Fruit fly (Drosophila melanogaster) whole organism, embryonic: ENCODE results near the gene Tg.
A peak's percentile ranks its signal among the peaks of the same experiment; 100 is the strongest.

Experiments
- BEAF-32 ChIP-seq: fragments of 200-800 bp; sonication (Bioruptor generic); optimal IDR thresholded peaks from 3 replicates; lab custom pipeline; 2017; ENCODE audit warnings: missing biosample characterization, missing genetic modification characterization, mild to moderate bottlenecking, moderate library complexity, missing genetic modification reagents
- CG1024 ChIP-seq: fragments of 200-800 bp; sonication (Bioruptor generic); IDR thresholded peaks from 2 replicates; pipeline ENCODE4 v1.3.6; 2022; ENCODE audit warnings: missing biosample characterization, missing genetic modification characterization
- CG10267 ChIP-seq: fragments of 200-800 bp; sonication (Bioruptor generic); optimal IDR thresholded peaks from 2 replicates; lab custom pipeline; 2018; ENCODE audit warnings: missing biosample characterization, mild to moderate bottlenecking, missing genetic modification characterization, moderate library complexity
- CG11504 ChIP-seq: fragments of 200-800 bp; sonication (Bioruptor generic); optimal IDR thresholded peaks from 3 replicates; lab custom pipeline; 2019; ENCODE audit warnings: missing biosample characterization, mild to moderate bottlenecking, missing genetic modification characterization, moderate library complexity
- CG12071 ChIP-seq: fragments of 200-800 bp; sonication (Bioruptor generic); optimal IDR thresholded peaks from 3 replicates; lab custom pipeline; 2018; ENCODE audit warnings: missing biosample characterization, mild to moderate bottlenecking, missing genetic modification characterization
- CG13287 ChIP-seq: fragments of 200-800 bp; sonication (Bioruptor generic); IDR thresholded peaks from 2 replicates; pipeline ENCODE4 v1.3.6; 2022; ENCODE audit warnings: missing biosample characterization, missing genetic modification characterization; ENCODE audit not compliant: partially characterized antibody
- CG14710 ChIP-seq: fragments of 200-800 bp; sonication (Bioruptor generic); optimal IDR thresholded peaks from 3 replicates; lab custom pipeline; 2019; ENCODE audit warnings: missing biosample characterization, mild to moderate bottlenecking, missing genetic modification characterization, moderate library complexity
- CG15514 ChIP-seq: fragments of 200-800 bp; sonication (Bioruptor generic); optimal IDR thresholded peaks from 3 replicates; lab custom pipeline; 2017; ENCODE audit warnings: missing biosample characterization, missing genetic modification characterization, mild to moderate bottlenecking, moderate library complexity, missing genetic modification reagents
- CG1603 ChIP-seq: fragments of 200-800 bp; sonication (Bioruptor generic); optimal IDR thresholded peaks from 2 replicates; lab custom pipeline; 2019; ENCODE audit warnings: missing biosample characterization, mild to moderate bottlenecking, missing genetic modification characterization, moderate library complexity
- CG17912 ChIP-seq: fragments of 200-800 bp; sonication (Bioruptor generic); optimal IDR thresholded peaks from 2 replicates; lab custom pipeline; 2018; ENCODE audit warnings: missing biosample characterization, mild to moderate bottlenecking, missing genetic modification characterization
- CG34224 ChIP-seq: fragments of 200-800 bp; sonication (Bioruptor generic); IDR thresholded peaks from 3 replicates; pipeline ENCODE4 v1.3.6; 2022; ENCODE audit warnings: missing biosample characterization, missing genetic modification characterization; ENCODE audit not compliant: partially characterized antibody
- CG3847 ChIP-seq: fragments of 200-800 bp; sonication (Bioruptor generic); IDR thresholded peaks from 2 replicates; pipeline ENCODE4 v1.3.6; 2022; ENCODE audit warnings: missing biosample characterization, missing genetic modification characterization
- CG4328 ChIP-seq: fragments of 200-800 bp; sonication (Bioruptor generic); optimal IDR thresholded peaks from 3 replicates; lab custom pipeline; 2017; ENCODE audit warnings: missing biosample characterization, missing genetic modification reagents, missing genetic modification characterization
- CG6854 ChIP-seq: fragments of 200-800 bp; sonication (Bioruptor generic); optimal IDR thresholded peaks from 3 replicates; lab custom pipeline; 2017; ENCODE audit warnings: missing biosample characterization, mild to moderate bottlenecking, missing genetic modification characterization
- CG9797 ChIP-seq: fragments of 200-800 bp; sonication (Bioruptor generic); optimal IDR thresholded peaks from 3 replicates; lab custom pipeline; 2018; ENCODE audit warnings: missing biosample characterization, mild to moderate bottlenecking, missing genetic modification characterization
- Dip2 ChIP-seq: fragments of 200-800 bp; sonication (Bioruptor generic); IDR thresholded peaks from 2 replicates; pipeline ENCODE4 v1.3.6; 2022; ENCODE audit warnings: missing biosample characterization, missing genetic modification characterization
- Dp ChIP-seq: fragments of 200-800 bp; sonication (Bioruptor generic); optimal IDR thresholded peaks from 2 replicates; lab custom pipeline; 2018; ENCODE audit warnings: missing biosample characterization, mild to moderate bottlenecking, missing genetic modification characterization, moderate library complexity
- E2f2 ChIP-seq: fragments of 200-800 bp; sonication (Bioruptor generic); IDR thresholded peaks from 2 replicates; pipeline ENCODE4 v1.3.6; 2022; ENCODE audit warnings: missing biosample characterization, missing genetic modification characterization
- Hand ChIP-seq: fragments of 200-800 bp; sonication (Bioruptor generic); optimal IDR thresholded peaks from 2 replicates; lab custom pipeline; 2017; ENCODE audit warnings: mild to moderate bottlenecking, missing biosample characterization, missing genetic modification reagents, missing genetic modification characterization
- HmgD ChIP-seq: fragments of 200-800 bp; sonication (Bioruptor generic); optimal IDR thresholded peaks from 3 replicates; lab custom pipeline; 2016; ENCODE audit warnings: missing biosample characterization, missing genetic modification characterization
- Kr ChIP-seq: fragments of 200-800 bp; sonication (Bioruptor generic); optimal IDR thresholded peaks from 2 replicates; lab custom pipeline; 2017; ENCODE audit warnings: missing biosample characterization, mild to moderate bottlenecking, missing genetic modification characterization
- MESR4 ChIP-seq: fragments of 200-800 bp; sonication (Bioruptor generic); optimal IDR thresholded peaks from 2 replicates; lab custom pipeline; 2018; ENCODE audit warnings: missing biosample characterization, mild to moderate bottlenecking, missing genetic modification characterization, moderate library complexity
- NK7.1 ChIP-seq: fragments of 200-800 bp; sonication (Bioruptor generic); optimal IDR thresholded peaks from 3 replicates; lab custom pipeline; 2016; ENCODE audit warnings: missing biosample characterization, missing genetic modification characterization
- Nf-YA ChIP-seq: fragments of 200-800 bp; sonication (Bioruptor generic); IDR thresholded peaks from 2 replicates; pipeline ENCODE4 v1.3.6; 2022; ENCODE audit warnings: missing biosample characterization, missing genetic modification characterization
- Ravus ChIP-seq: fragments of 200-800 bp; sonication (Bioruptor generic); IDR thresholded peaks from 2 replicates; pipeline ENCODE4 v1.3.6; 2022; ENCODE audit warnings: missing biosample characterization, missing genetic modification characterization
- cato ChIP-seq: fragments of 200-800 bp; sonication (Bioruptor generic); optimal IDR thresholded peaks from 2 replicates; lab custom pipeline; 2016; ENCODE audit warnings: missing biosample characterization, missing genetic modification characterization, borderline replicate concordance
- chinmo ChIP-seq: fragments of 200-800 bp; sonication (Bioruptor generic); IDR thresholded peaks from 4 replicates; pipeline ENCODE4 v1.3.6; 2022; ENCODE audit warnings: missing biosample characterization, missing genetic modification characterization; ENCODE audit not compliant: partially characterized antibody
- emc ChIP-seq: fragments of 200-800 bp; sonication (Bioruptor generic); optimal IDR thresholded peaks from 2 replicates; lab custom pipeline; 2016; ENCODE audit warnings: missing biosample characterization, missing genetic modification characterization
- hbn ChIP-seq: fragments of 200-800 bp; sonication (Bioruptor generic); IDR thresholded peaks from 2 replicates; pipeline ENCODE4 v1.3.6; 2022; ENCODE audit warnings: missing biosample characterization, missing genetic modification characterization; ENCODE audit not compliant: partially characterized antibody
- ind ChIP-seq: fragments of 200-800 bp; sonication (Bioruptor generic); optimal IDR thresholded peaks from 3 replicates; lab custom pipeline; 2016; ENCODE audit warnings: missing biosample characterization, missing genetic modification characterization
- jigr1 ChIP-seq: fragments of 200-800 bp; sonication (Bioruptor generic); IDR thresholded peaks from 3 replicates; pipeline ENCODE4 v1.3.6; 2022; ENCODE audit warnings: missing biosample characterization, missing genetic modification characterization
- lbe ChIP-seq: fragments of 200-800 bp; sonication (Bioruptor generic); optimal IDR thresholded peaks from 2 replicates; lab custom pipeline; 2016; ENCODE audit warnings: missing biosample characterization, mild to moderate bottlenecking, missing genetic modification characterization
- maf-S ChIP-seq: fragments of 200-800 bp; sonication (Bioruptor generic); optimal IDR thresholded peaks from 2 replicates; lab custom pipeline; 2016; ENCODE audit warnings: missing biosample characterization, missing genetic modification characterization
- mirr ChIP-seq: fragments of 200-800 bp; sonication (Bioruptor generic); optimal IDR thresholded peaks from 3 replicates; lab custom pipeline; 2018; ENCODE audit warnings: missing biosample characterization, mild to moderate bottlenecking, missing genetic modification characterization
- oc ChIP-seq: fragments of 200-800 bp; sonication (Bioruptor generic); optimal IDR thresholded peaks from 2 replicates; lab custom pipeline; 2018; ENCODE audit warnings: missing biosample characterization, mild to moderate bottlenecking, missing genetic modification characterization, moderate library complexity
- pan ChIP-seq, 4 experiments: fragments of >200 bp in 3 of 4; fragments of 200-800 bp in 1 of 4; sonication (Bioruptor generic) in 1 of 4; optimal IDR thresholded peaks in 3 of 4; IDR thresholded peaks in 1 of 4; 2 replicates each; pipeline versions ENCODE4 v1.3.6 to Lab custom; 2017 to 2022; ENCODE audit warnings: missing biosample characterization in 2 of 4, missing genetic modification characterization in 2 of 4, mixed read lengths in 1 of 4
- stwl ChIP-seq: fragments of 200-800 bp; sonication (Bioruptor generic); optimal IDR thresholded peaks from 3 replicates; lab custom pipeline; 2018; ENCODE audit warnings: missing biosample characterization, mild to moderate bottlenecking, missing genetic modification characterization, moderate library complexity
- trem ChIP-seq: fragments of 200-800 bp; optimal IDR thresholded peaks from 3 replicates; lab custom pipeline; 2019; ENCODE audit warnings: missing biosample characterization, mild to moderate bottlenecking, missing genetic modification characterization, moderate library complexity
- wor ChIP-seq: fragments of 200-800 bp; sonication (Bioruptor generic); IDR thresholded peaks from 2 replicates; pipeline ENCODE4 v1.3.6; 2022; ENCODE audit warnings: missing biosample characterization, missing genetic modification characterization

Gene Tg

dm6 chr2L:8040872-8041271 lies 29.7 kb downstream of the Tg start, which contains the start of gene CCDC53 (continued):
- TF ChIP-seq lbe (GFP tag; lab: Kevin White, UChicago) (peak; percentile 19), mirr (no peak), wor (GFP tag; lab: Robert Waterston, UW) (no peak), maf-S (GFP tag; lab: Kevin White, UChicago) (no peak), Dp (GFP tag; lab: Kevin White, UChicago) (peak; percentile 92), E2f2 (GFP tag; lab: Robert Waterston, UW) (peak; percentile 93), Dip2 (GFP tag; lab: Robert Waterston, UW) (no peak), CG11504 (tag; lab: Kevin White, UChicago) (no peak), CG1024 (no peak), cato (GFP tag; lab: Kevin White, UChicago) (no peak), CG3847 (GFP tag; lab: Robert Waterston, UW) (0 out of 2 replicates have a peak, but pooled peaks have one; percentile 33), CG9797 (GFP tag; lab: Kevin White, UChicago) (peak; percentile 61), pan (optimal IDR thresholded peaks at IDR 0.05; lab: Kevin White, UChicago) (no peak), pan (GFP tag; optimal IDR thresholded peaks at IDR 0.05 in 1 of 2, IDR thresholded peaks at IDR 0.05 in 1 of 2) (no peak), jigr1 (GFP tag; lab: Robert Waterston, UW) (no peak), chinmo (GFP tag; lab: Robert Waterston, UW) (peak; percentile 70; the same call in 2 of the 4 replicates), oc (tag; lab: Kevin White, UChicago) (no peak), Ravus (GFP tag; lab: Robert Waterston, UW) (no peak), ind (GFP tag; lab: Kevin White, UChicago) (no peak), CG12071 (GFP tag; lab: Kevin White, UChicago) (no peak), CG17912 (GFP tag; lab: Kevin White, UChicago) (no peak), CG14710 (tag; lab: Kevin White, UChicago) (peak; percentile 12), Hand (no peak), stwl (tag; lab: Kevin White, UChicago) (peak; percentile 29), MESR4 (peak; percentile 31), trem (peak; percentile 10), NK7.1 (GFP tag; lab: Kevin White, UChicago) (no peak), CG1603 (tag; lab: Kevin White, UChicago) (peak; percentile 14), Nf-YA (GFP tag; lab: Robert Waterston, UW) (no peak), CG15514 (GFP tag; lab: Kevin White, UChicago) (peak; percentile 17), HmgD (GFP tag; lab: Kevin White, UChicago) (no peak), CG4328 (GFP tag; lab: Kevin White, UChicago) (no peak), emc (GFP tag; lab: Kevin White, UChicago) (no peak), Kr (GFP tag; lab: Kevin White, UChicago) (no peak), CG10267 (tag; lab: Kevin White, UChicago) (peak; percentile 19), CG13287 (GFP tag; lab: Robert Waterston, UW) (peak; percentile 33; the same call in 1 of the 2 replicates), CG34224 (GFP tag; lab: Robert Waterston, UW) (peak; percentile 21; the same call in 1 of the 3 replicates), BEAF-32 (GFP tag; lab: Kevin White, UChicago) (peak; percentile 34), hbn (GFP tag; lab: Robert Waterston, UW) (peak; percentile 33; the same call in 1 of the 2 replicates), CG6854 (no peak)
